Worm (Caenorhabditis elegans): Measurements from ENCODE around the gene sec-31.
A peak's percentile ranks its signal among the peaks of the same experiment; 100 is the strongest.

sec-31 gene

ce11 chrIV:11363806-11364562 lies 7.6 kb downstream of the sec-31 start:
- no peak for TF ChIP-seq ztf-1 (GFP tag; conservative IDR thresholded peaks at IDR 0.05)
- no peak for TF ChIP-seq sma-9 (GFP tag; optimal IDR thresholded peaks at IDR 0.05)
- TF ChIP-seq sma-9 (tag; optimal IDR thresholded peaks at IDR 0.05), result no peak
- TF ChIP-seq lsy-2 (tag; optimal IDR thresholded peaks at IDR 0.05), result peak in 1 of 2 experiments; percentile 34
- peak; percentile 40 for TF ChIP-seq fos-1 (tag; optimal IDR thresholded peaks at IDR 0.05)
- TF ChIP-seq skn-1 (tag; optimal IDR thresholded peaks at IDR 0.05), result no peak
- no peak for TF ChIP-seq F13H6.1 (tag; optimal IDR thresholded peaks at IDR 0.05)
- no peak for TF ChIP-seq lin-39 (tag; optimal IDR thresholded peaks at IDR 0.05)
- TF ChIP-seq nhr-77 (tag; optimal IDR thresholded peaks at IDR 0.05), result no peak
- TF ChIP-seq Y55F3AM.14 (GFP tag; optimal IDR thresholded peaks at IDR 0.05), result no peak
- no peak for TF ChIP-seq mbf-1 (tag; optimal IDR thresholded peaks at IDR 0.05)
- TF ChIP-seq unc-62 (GFP tag; optimal IDR thresholded peaks at IDR 0.05), result no peak
- TF ChIP-seq unc-39 (tag; optimal IDR thresholded peaks at IDR 0.05), result no peak
- TF ChIP-seq nhr-129 (tag; optimal IDR thresholded peaks at IDR 0.05), result peak; percentile 29
- TF ChIP-seq aly-2 (tag; optimal IDR thresholded peaks at IDR 0.05), result no peak
- no peak for TF ChIP-seq sem-4 (tag; optimal IDR thresholded peaks at IDR 0.05)
- no peak for TF ChIP-seq R02D3.7 (tag; optimal IDR thresholded peaks at IDR 0.05)
- no peak for TF ChIP-seq nhr-23 (tag; optimal IDR thresholded peaks at IDR 0.05)
- peak; percentile 43 for TF ChIP-seq C34F6.9 (tag; optimal IDR thresholded peaks at IDR 0.05)
- no peak for TF ChIP-seq nhr-12 (tag; optimal IDR thresholded peaks at IDR 0.05)
- no peak for TF ChIP-seq nhr-21 (tag; optimal IDR thresholded peaks at IDR 0.05)
- no peak for TF ChIP-seq ztf-11 (tag; optimal IDR thresholded peaks at IDR 0.05)
- no peak for TF ChIP-seq zag-1 (tag; optimal IDR thresholded peaks at IDR 0.05)
- no peak for TF ChIP-seq ZK546.5 (tag; optimal IDR thresholded peaks at IDR 0.05)
- no peak for TF ChIP-seq nhr-10 (tag; optimal IDR thresholded peaks at IDR 0.05)
- TF ChIP-seq lin-11 (tag; optimal IDR thresholded peaks at IDR 0.05), result no peak
- TF ChIP-seq unc-55 (GFP tag; optimal IDR thresholded peaks at IDR 0.05), result peak; percentile 28
- peak; percentile 6 for TF ChIP-seq crh-2 (tag; optimal IDR thresholded peaks at IDR 0.05)
- TF ChIP-seq peb-1 (tag; optimal IDR thresholded peaks at IDR 0.05), result no peak
- no peak for TF ChIP-seq ceh-16 (tag; optimal IDR thresholded peaks at IDR 0.05)
- TF ChIP-seq blmp-1 (tag; optimal IDR thresholded peaks at IDR 0.05; ENCODE audit: insufficient read depth), result no peak
- no peak for TF ChIP-seq sma-3 (GFP tag; optimal IDR thresholded peaks at IDR 0.05)
- TF ChIP-seq nhr-25 (tag; optimal IDR thresholded peaks at IDR 0.05), result no peak
- no peak for TF ChIP-seq ceh-82 (tag; optimal IDR thresholded peaks at IDR 0.05)
- TF ChIP-seq mab-5 (tag; optimal IDR thresholded peaks at IDR 0.05), result no peak
- TF ChIP-seq egl-27 (tag; optimal IDR thresholded peaks at IDR 0.05), result no peak

- TF ChIP-seq snpc-4 (tag; optimal IDR thresholded peaks at IDR 0.05) (no peak), aly-2 (tag; optimal IDR thresholded peaks at IDR 0.05) (no peak), skn-1 (tag; optimal IDR thresholded peaks at IDR 0.05) (no peak), alr-1 (tag; optimal IDR thresholded peaks at IDR 0.05) (no peak), nhr-77 (tag; optimal IDR thresholded peaks at IDR 0.05) (no peak), nhr-237 (tag; optimal IDR thresholded peaks at IDR 0.05) (no peak), lin-39 (tag; optimal IDR thresholded peaks at IDR 0.05) (no peak), ceh-82 (tag; optimal IDR thresholded peaks at IDR 0.05) (no peak), C34F6.9 (tag; optimal IDR thresholded peaks at IDR 0.05) (no peak), R02D3.7 (tag; optimal IDR thresholded peaks at IDR 0.05) (no peak), ZK546.5 (tag; optimal IDR thresholded peaks at IDR 0.05) (no peak), elt-1 (tag; optimal IDR thresholded peaks at IDR 0.05) (no peak), nhr-129 (tag; optimal IDR thresholded peaks at IDR 0.05) (no peak)
Measured at ce11 chrIV:11361409-11361808, 10.2 kb downstream of the sec-31 start, which contains the start of gene T01G1.4. Gene T01G1.4, minus strand, starts transcription at chrIV:11361509.

ce11 chrIV:11359769-11360168 lies 11.8 kb downstream of the sec-31 start, which contains the start of gene klp-12:
Gene klp-12, minus strand, starts transcription at chrIV:11359869.
- TF ChIP-seq lin-39 (tag; optimal IDR thresholded peaks at IDR 0.05), result no peak
- TF ChIP-seq crh-2 (tag; optimal IDR thresholded peaks at IDR 0.05), result no peak
- TF ChIP-seq F13H6.1 (tag; optimal IDR thresholded peaks at IDR 0.05), result no peak
- TF ChIP-seq mab-5 (tag; optimal IDR thresholded peaks at IDR 0.05), result no peak

All from whole organism, L2 larva.